Worm (Caenorhabditis elegans) whole organism, mixed stage, embryonic: ENCODE measurements around the gene edg-1.

Source experiments
- M03D4.4 ChIP-seq: sonication (generic microtip); optimal IDR thresholded peaks from 2 replicates; lab custom pipeline; 2017; ENCODE audit warnings: mild to moderate bottlenecking, missing genetic modification characterization, missing compliant biosample characterization
- bed-3 ChIP-seq: fragments of 200-800 bp; sonication (Bioruptor generic); optimal IDR thresholded peaks from 3 replicates; lab custom pipeline; 2018; ENCODE audit warnings: mild to moderate bottlenecking, missing genetic modification characterization, moderate library complexity, missing compliant biosample characterization
- ceh-39 ChIP-seq: fragments of 150-350 bp; optimal IDR thresholded peaks from 2 replicates; lab custom pipeline; 2014; ENCODE audit warnings: missing biosample characterization, missing genetic modification characterization
- ceh-43 ChIP-seq: fragments of 200-800 bp; sonication (Bioruptor generic); optimal IDR thresholded peaks from 2 replicates; lab custom pipeline; 2018; ENCODE audit warnings: mild to moderate bottlenecking, missing genetic modification characterization, moderate library complexity, missing compliant biosample characterization
- ceh-83 ChIP-seq: fragments of 200-800 bp; sonication (Bioruptor generic); optimal IDR thresholded peaks from 2 replicates; lab custom pipeline; 2018; ENCODE audit warnings: mild to moderate bottlenecking, missing genetic modification characterization, missing compliant biosample characterization
- ces-1 ChIP-seq: fragments of 150-350 bp; optimal IDR thresholded peaks from 2 replicates; lab custom pipeline; 2014; ENCODE audit warnings: missing biosample characterization, missing genetic modification reagents, missing genetic modification characterization
- cnd-1 ChIP-seq: fragments of 200-800 bp; sonication (Bioruptor generic); optimal IDR thresholded peaks from 2 replicates; lab custom pipeline; 2018; ENCODE audit warnings: mild to moderate bottlenecking, missing genetic modification characterization, missing compliant biosample characterization
- drap-1 ChIP-seq: fragments of 200-800 bp; sonication (Bioruptor generic); optimal IDR thresholded peaks from 3 replicates; lab custom pipeline; 2018; ENCODE audit warnings: mild to moderate bottlenecking, missing genetic modification characterization, missing compliant biosample characterization
- elt-3 ChIP-seq: fragments of 150-350 bp; optimal IDR thresholded peaks from 2 replicates; lab custom pipeline; 2014; ENCODE audit warnings: missing biosample characterization, missing genetic modification characterization
- flh-1 ChIP-seq: fragments of 200-800 bp; sonication (Bioruptor generic); optimal IDR thresholded peaks from 2 replicates; lab custom pipeline; 2018; ENCODE audit warnings: mild to moderate bottlenecking, missing genetic modification characterization, moderate library complexity, missing compliant biosample characterization
- ham-2 ChIP-seq: fragments of 200-800 bp; sonication (Bioruptor generic); optimal IDR thresholded peaks from 2 replicates; lab custom pipeline; 2018; ENCODE audit warnings: mild to moderate bottlenecking, missing genetic modification characterization, missing compliant biosample characterization
- hlh-1 ChIP-seq: fragments of 150-350 bp; optimal IDR thresholded peaks from 2 replicates; lab custom pipeline; 2014; ENCODE audit warnings: missing biosample characterization, missing genetic modification reagents, missing genetic modification characterization
- lin-13 ChIP-seq: fragments of 150-350 bp; optimal IDR thresholded peaks from 2 replicates; lab custom pipeline; 2014; ENCODE audit warnings: missing biosample characterization, missing genetic modification characterization
- lin-32 ChIP-seq: fragments of 200-800 bp; sonication (Bioruptor generic); optimal IDR thresholded peaks from 2 replicates; lab custom pipeline; 2018; ENCODE audit warnings: mild to moderate bottlenecking, missing genetic modification characterization, missing compliant biosample characterization
- lsy-2 ChIP-seq: fragments of 150-350 bp; optimal IDR thresholded peaks from 2 replicates; lab custom pipeline; 2014; ENCODE audit warnings: missing biosample characterization, missing genetic modification characterization
- mab-5 ChIP-seq: fragments of 150-350 bp; optimal IDR thresholded peaks from 2 replicates; lab custom pipeline; 2014; ENCODE audit warnings: missing biosample characterization, missing genetic modification characterization
- mep-1 ChIP-seq: fragments of 150-350 bp; optimal IDR thresholded peaks from 2 replicates; lab custom pipeline; 2017; ENCODE audit warnings: missing biosample characterization, missing genetic modification reagents, missing genetic modification characterization, inconsistent platforms
- nhr-237 ChIP-seq: fragments of 150-350 bp; optimal IDR thresholded peaks from 2 replicates; lab custom pipeline; 2014; ENCODE audit warnings: missing biosample characterization, missing genetic modification characterization
- nhr-28 ChIP-seq: fragments of 150-350 bp; optimal IDR thresholded peaks from 2 replicates; lab custom pipeline; 2014; ENCODE audit warnings: missing biosample characterization, missing genetic modification characterization
- nhr-76 ChIP-seq: sonication (generic microtip); optimal IDR thresholded peaks from 2 replicates; lab custom pipeline; 2017; ENCODE audit warnings: missing biosample characterization, missing genetic modification characterization
- pha-4 ChIP-seq: fragments of 150-350 bp; optimal IDR thresholded peaks from 2 replicates; lab custom pipeline; 2018; ENCODE audit warnings: missing biosample characterization, missing genetic modification reagents, missing genetic modification characterization
- tbx-8 ChIP-seq: fragments of 200-800 bp; sonication (Bioruptor generic); optimal IDR thresholded peaks from 2 replicates; lab custom pipeline; 2018; ENCODE audit warnings: mild to moderate bottlenecking, missing genetic modification characterization, moderate library complexity, missing compliant biosample characterization
- unc-120 ChIP-seq: sonication (generic microtip); optimal IDR thresholded peaks from 2 replicates; lab custom pipeline; 2017; ENCODE audit warnings: missing genetic modification characterization, missing compliant biosample characterization; ENCODE audit not compliant: poor library complexity, severe bottlenecking
- unc-39 ChIP-seq: fragments of 150-350 bp; optimal IDR thresholded peaks from 2 replicates; lab custom pipeline; 2014; ENCODE audit warnings: missing biosample characterization, missing genetic modification characterization
- unc-62 ChIP-seq: fragments of 150-350 bp; optimal IDR thresholded peaks from 2 replicates; lab custom pipeline; 2014; ENCODE audit warnings: missing biosample characterization, missing genetic modification reagents, missing genetic modification characterization
- zip-8 ChIP-seq: fragments of 150-350 bp; optimal IDR thresholded peaks from 2 replicates; lab custom pipeline; 2014; ENCODE audit warnings: missing biosample characterization, missing genetic modification characterization
- ztf-11 ChIP-seq: fragments of 150-350 bp; optimal IDR thresholded peaks from 2 replicates; lab custom pipeline; 2014; ENCODE audit warnings: missing biosample characterization, missing genetic modification characterization

The edg-1 gene

DNA sequence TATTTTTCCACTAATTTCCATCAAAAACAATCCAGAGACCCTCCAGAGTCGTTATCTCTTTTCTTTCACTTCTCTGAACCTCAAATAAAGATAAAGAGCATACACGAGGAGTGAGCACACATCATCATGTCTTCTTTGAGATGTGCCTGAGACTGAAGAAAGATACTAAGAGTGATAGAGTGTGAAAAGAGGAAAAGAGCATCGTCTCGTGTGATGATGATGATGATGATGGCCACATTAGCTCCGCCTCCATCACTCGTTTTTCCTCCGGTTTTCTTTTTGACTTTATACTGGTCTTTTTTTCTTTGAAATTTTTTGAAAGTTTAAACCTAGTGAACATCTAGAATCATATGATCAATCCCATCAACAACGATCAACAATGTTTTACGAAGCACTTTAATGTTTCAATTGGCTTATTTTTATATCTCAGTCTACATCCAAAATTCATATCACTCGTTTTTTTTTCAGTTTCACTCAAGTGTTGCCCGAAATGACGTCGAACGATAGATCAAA is 33.4 kb downstream of the edg-1 start, which contains the start of gene T01G1.2:
T01G1.2 (plus strand) TSS at position 463 of the 513 bp plus-strand sequence.
- TF ChIP-seq elt-3 (tag; lab: Kevin White, UChicago), result no peak
- peak; percentile 83 for TF ChIP-seq unc-120
- TF ChIP-seq unc-62 (GFP tag; lab: Kevin White, UChicago), result peak; percentile 55
- no peak for TF ChIP-seq zip-8 (tag; lab: Kevin White, UChicago)
- TF ChIP-seq ceh-43, result no peak
- TF ChIP-seq tbx-8, result no peak

DNA sequence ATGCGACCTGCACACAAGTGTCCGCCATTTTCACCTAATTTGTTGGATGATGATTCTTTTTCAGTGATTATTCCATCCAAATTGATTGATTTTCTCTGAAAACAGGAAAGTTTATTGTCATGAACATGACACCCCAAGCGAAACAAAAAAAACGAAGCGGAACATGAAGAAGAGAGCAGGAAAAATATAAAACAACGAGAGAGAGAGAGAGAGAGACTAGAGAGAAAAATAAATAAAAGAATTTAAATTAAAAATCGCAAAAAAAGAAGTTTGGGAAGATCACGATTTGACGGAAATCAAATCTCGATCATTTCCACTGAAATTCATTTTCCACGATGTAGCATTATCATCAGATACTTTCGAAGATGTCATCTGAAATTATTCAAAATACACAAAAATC is 39.2 kb downstream of the edg-1 start, which contains the start of gene klp-12:
klp-12 (minus strand) TSS at position 101 of the 400 bp plus-strand sequence.
- no peak for TF ChIP-seq pha-4
- TF ChIP-seq bed-3, result no peak
- TF ChIP-seq lin-13 (tag; lab: Kevin White, UChicago), result no peak
- no peak for TF ChIP-seq ceh-43
- TF ChIP-seq, all 35 proteins: peak for 0

DNA sequence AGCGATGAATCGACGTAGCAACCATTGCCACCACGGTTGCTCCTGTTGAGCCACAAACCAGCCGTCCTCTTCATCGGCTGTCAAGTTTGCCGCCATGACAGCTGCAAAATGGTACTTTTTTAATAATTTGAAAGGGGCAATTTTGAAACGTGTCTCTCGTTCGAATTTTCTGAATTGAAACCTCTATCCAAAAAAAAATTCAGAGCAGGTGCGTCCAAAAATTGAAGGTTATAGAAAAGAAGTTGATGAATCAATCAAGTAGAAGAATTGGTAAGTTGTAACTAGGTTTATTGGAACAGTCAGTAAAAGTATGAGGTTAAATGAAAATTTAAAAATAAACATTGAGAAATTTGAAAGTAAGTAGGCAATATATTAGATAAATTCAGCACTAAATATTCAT is 40.8 kb downstream of the edg-1 start, which contains the start of gene T01G1.4:
T01G1.4 (minus strand) TSS at position 101 of the 400 bp plus-strand sequence.
- TF ChIP-seq mep-1 (no peak), nhr-28 (tag; lab: Kevin White, UChicago) (no peak), flh-1 (GFP tag; lab: Kevin White, UChicago) (no peak), lsy-2 (tag; lab: Kevin White, UChicago) (no peak), zip-8 (tag; lab: Kevin White, UChicago) (no peak), unc-120 (no peak), tbx-8 (no peak), ceh-83 (GFP tag; lab: Kevin White, UChicago) (no peak), unc-39 (tag; lab: Kevin White, UChicago) (no peak), lin-13 (tag; lab: Kevin White, UChicago) (no peak), ceh-39 (tag; lab: Kevin White, UChicago) (no peak), cnd-1 (tag; lab: Kevin White, UChicago) (no peak), ces-1 (GFP tag; lab: Kevin White, UChicago) (no peak), hlh-1 (no peak), ztf-11 (tag; lab: Kevin White, UChicago) (no peak), M03D4.4 (tag; lab: Kevin White, UChicago) (no peak), bed-3 (no peak), ham-2 (GFP tag; lab: Kevin White, UChicago) (no peak), drap-1 (GFP tag; lab: Kevin White, UChicago) (no peak), nhr-76 (no peak)
- TF ChIP-seq, all 35 proteins: peak for 0

DNA sequence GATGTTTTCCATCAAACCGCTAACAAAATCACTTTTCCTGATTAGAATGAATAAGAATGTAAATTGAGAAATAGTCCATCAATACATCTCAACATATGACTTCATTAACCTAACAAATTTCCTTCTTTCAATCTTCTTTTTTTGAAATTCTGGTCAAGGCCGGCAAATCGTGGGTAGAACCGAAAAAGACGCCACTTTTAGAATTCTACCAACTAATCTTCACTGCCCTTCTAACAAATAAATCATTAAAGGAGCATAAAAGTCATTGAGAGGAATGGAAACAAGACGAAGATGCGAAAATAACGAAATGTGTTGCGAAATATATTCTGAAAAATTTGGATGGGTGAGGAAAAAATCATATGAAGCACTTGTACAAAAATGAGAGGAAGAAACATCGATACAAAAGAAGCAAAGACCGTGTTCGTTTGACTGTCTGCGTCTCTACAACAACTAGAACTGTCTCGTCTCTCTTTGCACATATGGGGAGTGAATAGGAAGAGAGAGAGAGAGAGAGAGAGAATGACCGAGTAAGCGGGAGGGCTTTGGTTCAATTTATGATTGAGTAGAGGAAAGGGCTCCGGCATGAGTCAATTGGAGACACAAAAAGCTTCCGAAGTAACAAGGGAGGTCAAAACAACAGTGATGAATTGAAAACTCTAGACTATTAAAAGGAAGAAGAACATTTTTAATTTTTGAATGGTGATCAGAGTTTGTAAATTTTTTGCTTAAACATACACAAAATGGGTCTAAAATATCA is 43.4 kb downstream of the edg-1 start:
- peak; percentile 59 for TF ChIP-seq ham-2 (GFP tag; lab: Kevin White, UChicago)
- no peak for TF ChIP-seq tbx-8
- TF ChIP-seq lin-13 (tag; lab: Kevin White, UChicago), result no peak
- TF ChIP-seq pha-4, result no peak
- no peak for TF ChIP-seq lin-32
- no peak for TF ChIP-seq mab-5 (tag; lab: Kevin White, UChicago)
- TF ChIP-seq zip-8 (tag; lab: Kevin White, UChicago), result no peak
- TF ChIP-seq ces-1 (GFP tag; lab: Kevin White, UChicago), result peak; percentile 35
- no peak for TF ChIP-seq unc-120

DNA sequence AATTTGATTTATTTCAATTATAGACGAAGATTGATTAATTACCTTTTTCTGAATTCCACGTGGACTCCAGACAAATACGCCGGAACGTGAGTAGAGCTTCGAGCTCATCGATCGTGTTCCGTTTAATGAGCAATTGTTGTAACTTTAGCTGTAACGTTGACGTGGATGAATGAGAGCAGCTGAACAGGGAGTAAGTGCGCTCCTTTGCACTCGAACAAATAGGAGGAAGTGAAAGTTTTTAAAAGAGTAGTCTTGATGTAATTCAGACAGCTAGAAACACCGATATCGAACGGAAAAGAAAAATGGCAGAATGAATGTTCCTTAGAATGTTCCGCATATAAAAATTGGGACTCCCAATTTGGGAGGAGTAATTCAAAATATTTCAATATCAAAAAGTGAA is 51.0 kb downstream of the edg-1 start, which contains the start of gene sec-31:
sec-31 (minus strand) TSS at position 148 of the 400 bp plus-strand sequence.
- TF ChIP-seq ceh-83 (GFP tag; lab: Kevin White, UChicago), result no peak
- no peak for TF ChIP-seq cnd-1 (tag; lab: Kevin White, UChicago)
- no peak for TF ChIP-seq pha-4
- TF ChIP-seq lin-32, result no peak
- no peak for TF ChIP-seq nhr-28 (tag; lab: Kevin White, UChicago)
- TF ChIP-seq unc-62 (GFP tag; lab: Kevin White, UChicago), result no peak
- TF ChIP-seq ces-1 (GFP tag; lab: Kevin White, UChicago), result no peak
- peak; percentile 77 for TF ChIP-seq hlh-1
- no peak for TF ChIP-seq tbx-8

DNA sequence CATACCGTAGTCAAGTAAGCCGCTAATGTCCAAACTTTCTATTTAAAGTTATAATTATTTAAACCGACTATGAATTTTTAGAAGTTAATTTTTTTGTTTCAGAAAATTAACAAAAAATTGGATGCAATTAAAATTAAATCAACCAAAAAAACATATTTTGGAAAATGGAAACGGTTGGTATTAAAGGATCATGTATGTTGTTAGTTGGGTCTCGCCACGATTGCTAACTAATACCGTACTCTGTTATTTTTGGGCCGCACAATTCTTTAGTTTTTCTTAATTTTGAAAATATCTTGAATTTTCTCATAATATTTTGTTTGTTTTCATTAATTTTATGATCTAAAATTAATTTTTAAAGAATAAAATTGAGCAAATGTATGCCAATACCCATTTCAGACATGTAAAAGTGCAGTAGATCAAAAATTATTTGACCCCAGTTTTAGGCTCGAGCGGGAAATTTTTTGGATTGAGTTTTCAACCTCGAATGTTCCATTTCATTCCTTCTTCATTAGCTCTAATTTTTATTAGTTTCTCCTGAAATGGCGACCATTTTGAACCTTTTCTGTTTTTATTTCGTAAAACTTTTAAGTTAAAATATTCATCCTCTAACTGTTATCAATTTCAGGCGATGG is 51.9 kb downstream of the edg-1 start, which contains the start of gene cbd-1:
cbd-1 (plus strand) TSS at position 626 of the 632 bp plus-strand sequence.
- TF ChIP-seq elt-3 (tag; lab: Kevin White, UChicago) (no peak), ham-2 (GFP tag; lab: Kevin White, UChicago) (no peak), cnd-1 (tag; lab: Kevin White, UChicago) (no peak), zip-8 (tag; lab: Kevin White, UChicago) (no peak), nhr-237 (tag; lab: Kevin White, UChicago) (no peak), flh-1 (GFP tag; lab: Kevin White, UChicago) (no peak)
